Worm (Caenorhabditis elegans) whole organism, L2 larva: Measurements from ENCODE around the gene chil-13.

Source experiments
- Y55F3AM.14 ChIP-seq: fragments of 200-800 bp; sonication (Bioruptor generic); optimal IDR thresholded peaks from 2 replicates; lab custom pipeline; 2018; ENCODE audit warnings: mild to moderate bottlenecking, missing genetic modification characterization, missing compliant biosample characterization
- ZK546.5 ChIP-seq: sonication (generic microtip); optimal IDR thresholded peaks from 2 replicates; lab custom pipeline; 2017; ENCODE audit warnings: missing biosample characterization, missing genetic modification characterization
- blmp-1 ChIP-seq: sonication (generic microtip); optimal IDR thresholded peaks from 2 replicates; lab custom pipeline; 2017; ENCODE audit warnings: missing genetic modification characterization, mild to moderate bottlenecking, missing compliant biosample characterization, antibody characterized with exemption, moderate library complexity; ENCODE audit not compliant: insufficient read depth
- ceh-16 ChIP-seq: fragments of 150-350 bp; optimal IDR thresholded peaks from 2 replicates; lab custom pipeline; 2014; ENCODE audit warnings: missing biosample characterization, missing genetic modification characterization
- egl-27 ChIP-seq: sonication (generic microtip); optimal IDR thresholded peaks from 3 replicates; lab custom pipeline; 2017; ENCODE audit warnings: missing biosample characterization, missing genetic modification reagents, missing genetic modification characterization
- elt-3 ChIP-seq: sonication (generic microtip); optimal IDR thresholded peaks from 2 replicates; lab custom pipeline; 2017; ENCODE audit warnings: missing biosample characterization, missing genetic modification characterization
- lin-13 ChIP-seq: fragments of 150-350 bp; optimal IDR thresholded peaks from 2 replicates; lab custom pipeline; 2014; ENCODE audit warnings: missing biosample characterization, missing genetic modification reagents, missing genetic modification characterization
- lin-39 ChIP-seq: fragments of 150-350 bp; optimal IDR thresholded peaks from 2 replicates; lab custom pipeline; 2014; ENCODE audit warnings: missing biosample characterization, missing genetic modification reagents, missing genetic modification characterization
- lsy-2 ChIP-seq, 2 experiments: fragments of 150-350 bp in 1 of 2; sonication (generic microtip) in 1 of 2; optimal IDR thresholded peaks; 2 replicates each; lab custom pipeline; 2014 to 2017; ENCODE audit warnings: missing biosample characterization in 2 of 2, missing genetic modification characterization in 2 of 2
- nhr-11 ChIP-seq: fragments of 150-350 bp; optimal IDR thresholded peaks from 2 replicates; lab custom pipeline; 2014; ENCODE audit warnings: missing biosample characterization, missing genetic modification characterization
- nhr-129 ChIP-seq: fragments of 150-350 bp; optimal IDR thresholded peaks from 2 replicates; lab custom pipeline; 2014; ENCODE audit warnings: missing biosample characterization, missing genetic modification characterization
- nhr-237 ChIP-seq: fragments of 150-350 bp; optimal IDR thresholded peaks from 2 replicates; lab custom pipeline; 2014; ENCODE audit warnings: missing biosample characterization, missing genetic modification characterization
- nhr-6 ChIP-seq: fragments of 150-350 bp; optimal IDR thresholded peaks from 2 replicates; lab custom pipeline; 2014; ENCODE audit warnings: missing biosample characterization, missing genetic modification characterization
- nhr-77 ChIP-seq: fragments of 150-350 bp; optimal IDR thresholded peaks from 2 replicates; lab custom pipeline; 2014; ENCODE audit warnings: missing biosample characterization, missing genetic modification characterization
- sem-4 ChIP-seq: fragments of 150-350 bp; optimal IDR thresholded peaks from 2 replicates; lab custom pipeline; 2014; ENCODE audit warnings: missing biosample characterization, missing genetic modification reagents, missing genetic modification characterization
- sma-3 ChIP-seq: sonication (generic microtip); optimal IDR thresholded peaks from 2 replicates; lab custom pipeline; 2016; ENCODE audit warnings: missing genetic modification reagents, missing genetic modification characterization, missing compliant biosample characterization
- unc-55 ChIP-seq: fragments of 150-350 bp; sonication (generic microtip); optimal IDR thresholded peaks from 3 replicates; lab custom pipeline; 2014; ENCODE audit warnings: missing biosample characterization, missing genetic modification reagents, missing genetic modification characterization
- unc-62 ChIP-seq: fragments of 150-350 bp; optimal IDR thresholded peaks from 2 replicates; lab custom pipeline; 2014; ENCODE audit warnings: missing biosample characterization, missing genetic modification reagents, missing genetic modification characterization
- zag-1 ChIP-seq: fragments of 150-350 bp; optimal IDR thresholded peaks from 2 replicates; lab custom pipeline; 2014; ENCODE audit warnings: missing biosample characterization, missing genetic modification characterization
- ztf-4 ChIP-seq: fragments of 150-350 bp; optimal IDR thresholded peaks from 2 replicates; lab custom pipeline; 2014; ENCODE audit warnings: missing biosample characterization, missing genetic modification characterization

chil-13 gene

ce11 chrII:9392724-9393123 is 45.4 kb downstream of the chil-13 start, which contains the start of gene lido-17:
Gene lido-17 (minus strand): TSS chrII:9392824.
- no peak for TF ChIP-seq blmp-1 (tag; lab: Kevin White, UChicago)
- TF ChIP-seq unc-62 (GFP tag; lab: Kevin White, UChicago), result no peak
- TF ChIP-seq sma-3 (GFP tag; lab: Kevin White, UChicago), result no peak
- TF ChIP-seq ztf-4 (tag; lab: Kevin White, UChicago), result no peak
- no peak for TF ChIP-seq lin-13 (GFP tag; lab: Kevin White, UChicago)
- TF ChIP-seq egl-27, result no peak
- no peak for TF ChIP-seq sem-4 (tag; lab: Kevin White, UChicago)
- TF ChIP-seq ZK546.5 (tag; lab: Kevin White, UChicago), result no peak
- no peak for TF ChIP-seq lsy-2 (tag; optimal IDR thresholded peaks at IDR 0.05; lab: Kevin White, UChicago)
- TF ChIP-seq nhr-77, result no peak
- TF ChIP-seq nhr-237 (tag; lab: Kevin White, UChicago), result no peak
- no peak for TF ChIP-seq lin-39 (tag; lab: Kevin White, UChicago)
- TF ChIP-seq zag-1 (tag; lab: Kevin White, UChicago), result no peak
- TF ChIP-seq nhr-129, result no peak
- no peak for TF ChIP-seq unc-55 (GFP tag; lab: Kevin White, UChicago)
- no peak for TF ChIP-seq elt-3 (tag; lab: Kevin White, UChicago)
- no peak for TF ChIP-seq nhr-11
- TF ChIP-seq ceh-16, result no peak
- no peak for TF ChIP-seq Y55F3AM.14
- no peak for TF ChIP-seq nhr-6 (tag; lab: Kevin White, UChicago)
